Fruit fly (Drosophila melanogaster) whole organism, embryonic: ENCODE data around the gene drl.

Experiments used
- CG11504 ChIP-seq: fragments of 200-800 bp; sonication (Bioruptor generic); optimal IDR thresholded peaks from 3 replicates; lab custom pipeline; 2019; ENCODE audit warnings: missing biosample characterization, mild to moderate bottlenecking, missing genetic modification characterization, moderate library complexity
- CG3995 ChIP-seq: fragments of 200-800 bp; sonication (Bioruptor generic); optimal IDR thresholded peaks from 3 replicates; lab custom pipeline; 2016; ENCODE audit warnings: missing biosample characterization, missing genetic modification characterization
- Kr ChIP-seq: fragments of 200-800 bp; sonication (Bioruptor generic); optimal IDR thresholded peaks from 2 replicates; lab custom pipeline; 2017; ENCODE audit warnings: missing biosample characterization, mild to moderate bottlenecking, missing genetic modification characterization

dm6 chr2L:19252410-19252809 lies 62.3 kb downstream of the drl start:
- TF ChIP-seq Kr (no peak), CG3995 (no peak), CG11504 (peak; percentile 49)
